Fruit fly (Drosophila melanogaster) ovary, adult (tissue): ENCODE results near the gene Rap1.

ENCODE experiments used
- CG17801 ChIP-seq: fragments of 200-800 bp; optimal IDR thresholded peaks from 2 replicates; lab custom pipeline; 2019; ENCODE audit warnings: missing biosample characterization, mild to moderate bottlenecking, missing genetic modification characterization, moderate library complexity; ENCODE audit not compliant: partially characterized antibody

Gene Rap1

DNA sequence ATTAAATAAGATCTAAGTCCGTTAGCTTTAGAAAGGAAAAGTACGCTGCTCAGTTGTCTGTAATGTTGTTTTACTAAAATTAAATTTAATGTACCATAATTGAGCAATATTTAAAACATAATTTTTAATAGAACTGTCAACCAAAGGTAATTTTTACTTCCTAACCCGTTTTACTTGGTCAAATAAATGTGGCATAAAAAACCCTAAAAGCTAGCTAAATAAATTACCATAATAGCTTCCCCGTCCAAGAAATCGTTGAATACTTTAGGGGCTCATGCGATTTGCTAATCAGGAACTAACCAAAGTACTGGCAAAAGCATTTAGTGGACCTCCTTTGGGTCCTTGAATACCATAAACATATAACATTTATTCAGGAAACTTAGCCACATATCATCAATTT lies 11.5 kb downstream of the Rap1 start:
- TF ChIP-seq CG17801 (GFP tag; lab: Kevin White, UChicago), result no peak

DNA sequence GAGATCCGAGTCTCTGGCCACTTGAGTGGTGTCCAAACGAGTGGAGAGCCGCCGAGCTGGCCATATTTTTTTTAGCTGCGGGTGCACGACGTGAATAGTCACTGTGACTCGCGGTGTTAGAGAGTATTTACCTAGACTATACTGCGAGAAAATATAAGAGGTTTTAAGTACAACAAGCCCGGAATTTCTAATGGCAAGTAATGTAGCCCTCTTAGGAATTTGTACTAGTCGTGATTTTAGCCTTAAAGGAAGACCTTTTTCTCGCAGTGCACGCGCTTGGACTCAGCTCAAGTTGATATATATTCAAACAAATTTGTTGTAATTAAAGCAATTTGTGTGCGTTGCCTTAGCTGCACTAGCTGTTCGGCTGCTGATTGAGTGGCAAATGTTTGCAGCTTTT lies 17.4 kb downstream of the Rap1 start:
- TF ChIP-seq CG17801 (GFP tag; lab: Kevin White, UChicago), result no peak

DNA sequence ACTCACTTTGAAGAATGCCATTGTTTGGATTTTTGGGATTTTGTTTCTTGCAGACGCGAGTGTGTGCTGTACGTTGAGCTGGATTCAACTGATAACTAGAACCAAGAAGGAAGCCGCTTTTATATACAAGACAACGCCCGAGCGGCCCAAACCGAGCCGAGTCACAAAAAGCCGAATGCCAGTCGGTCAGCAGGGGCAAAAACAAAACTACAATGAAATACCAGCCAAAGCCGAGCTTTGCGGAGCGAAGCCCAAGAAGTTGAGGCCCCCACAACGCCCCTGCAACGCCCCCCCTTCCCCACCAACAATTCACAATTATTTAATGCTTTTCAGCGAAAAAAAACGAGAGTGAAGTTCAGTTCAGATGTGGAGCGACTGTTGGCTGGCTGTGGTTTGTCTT lies 20.1 kb downstream of the Rap1 start, which contains the start of gene Cpr62Bc:
Gene Cpr62Bc (minus strand): TSS at position 101 of the 400 bp plus-strand sequence.
- no peak for TF ChIP-seq CG17801 (GFP tag; lab: Kevin White, UChicago)

DNA sequence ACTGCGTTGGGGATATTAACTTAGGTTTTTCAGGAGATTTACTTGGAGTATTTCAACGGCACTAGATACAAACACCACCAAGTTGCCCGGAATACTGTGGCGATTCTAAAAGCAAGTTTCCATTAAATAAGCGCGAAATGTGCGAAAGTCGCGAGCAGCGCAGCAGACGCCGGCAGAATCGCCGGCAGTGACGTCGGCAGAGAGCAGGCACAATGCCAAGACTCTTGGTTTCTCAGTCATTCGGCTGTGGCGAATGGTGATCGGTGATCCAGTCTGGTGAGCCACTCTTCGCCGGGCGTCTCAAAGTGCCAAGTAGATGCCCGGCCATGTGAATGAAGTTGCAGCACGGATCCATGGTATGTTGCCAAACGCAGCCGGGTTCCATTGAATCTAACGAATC lies 27.0 kb downstream of the Rap1 start, which contains the start of gene Cpr62Bb:
Gene Cpr62Bb (minus strand): TSS at position 101 of the 400 bp plus-strand sequence.
- no peak for TF ChIP-seq CG17801 (GFP tag; lab: Kevin White, UChicago)

DNA sequence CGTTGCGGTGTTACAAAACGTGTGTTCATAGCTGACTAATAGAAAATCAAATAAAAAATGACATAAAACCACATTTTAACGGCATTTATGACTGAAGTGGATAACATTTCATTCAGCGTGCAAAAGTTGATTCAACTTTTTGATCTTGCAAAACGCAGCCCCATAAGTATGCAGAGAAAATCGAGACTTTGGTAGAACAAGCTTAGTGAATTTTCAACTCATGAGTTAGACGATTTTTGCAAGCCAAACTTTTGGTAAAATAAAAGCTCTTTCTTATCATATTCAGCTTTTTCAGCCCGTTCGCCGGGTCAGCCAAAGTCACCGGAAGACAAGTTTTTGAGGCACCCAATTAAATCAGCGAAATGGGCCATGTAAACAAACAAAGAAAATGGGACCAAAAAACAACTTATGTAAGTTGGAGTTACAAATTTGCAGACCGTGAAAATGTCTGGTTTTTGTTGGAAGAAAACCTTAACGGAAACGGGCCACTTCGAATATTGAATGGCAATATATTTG lies 30.2 kb downstream of the Rap1 start, which contains the start of gene Cpr62Ba:
Gene Cpr62Ba (minus strand): TSS at position 31 of the 516 bp plus-strand sequence.
- TF ChIP-seq CG17801 (GFP tag; lab: Kevin White, UChicago), result no peak

dm6 chr3L:1829539-1829938 lies 32.5 kb downstream of the Rap1 start:
- no peak for TF ChIP-seq CG17801 (GFP tag; lab: Kevin White, UChicago)

- TF ChIP-seq CG17801 (GFP tag; lab: Kevin White, UChicago), result no peak
Measured at dm6 chr3L:1827809-1828371, 34.1 kb downstream of the Rap1 start.

- no peak for TF ChIP-seq CG17801 (GFP tag; lab: Kevin White, UChicago)
Measured at dm6 chr3L:1822365-1822764, 39.7 kb downstream of the Rap1 start.

DNA sequence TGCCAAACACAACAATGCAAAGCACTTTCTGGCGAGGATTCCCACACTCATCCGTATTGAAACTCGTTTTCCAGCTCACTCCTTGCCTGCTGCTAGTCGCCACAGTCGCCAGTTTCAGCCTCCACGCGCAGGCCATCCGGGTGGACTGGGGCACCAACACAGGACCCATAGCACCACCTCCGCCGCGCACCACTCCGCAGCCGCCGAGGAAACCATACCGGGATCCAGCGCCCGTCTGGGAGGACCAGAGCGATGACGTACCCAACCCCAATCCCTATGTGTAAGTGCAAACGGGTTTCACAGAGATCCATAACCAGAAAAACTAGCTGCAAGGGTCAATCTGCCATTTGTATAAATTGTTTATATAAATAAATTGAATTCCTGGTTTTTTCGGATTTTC lies 40.9 kb downstream of the Rap1 start:
- TF ChIP-seq CG17801 (GFP tag; lab: Kevin White, UChicago), result no peak

- no peak for TF ChIP-seq CG17801 (GFP tag; lab: Kevin White, UChicago)
Measured at dm6 chr3L:1818834-1819233, 43.2 kb downstream of the Rap1 start.

DNA sequence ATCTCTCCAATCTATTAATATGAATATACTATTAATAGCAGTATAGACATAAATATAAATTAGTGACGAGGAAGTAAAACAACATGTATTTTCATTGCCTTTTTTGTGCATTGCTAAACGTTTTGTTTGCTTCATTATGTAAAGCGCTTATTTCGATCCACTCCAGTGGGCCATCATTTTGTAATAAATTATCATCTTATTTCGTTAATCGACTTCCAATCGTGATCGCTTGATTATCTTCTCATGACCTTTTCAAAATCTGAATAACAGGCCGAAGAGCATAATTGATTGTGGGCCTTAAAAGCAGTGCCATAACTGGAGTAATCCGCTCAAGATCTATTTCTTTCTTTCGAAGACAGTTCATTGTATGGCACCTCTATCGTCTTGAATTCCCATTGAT lies 44.6 kb downstream of the Rap1 start:
- no peak for TF ChIP-seq CG17801 (GFP tag; lab: Kevin White, UChicago)

DNA sequence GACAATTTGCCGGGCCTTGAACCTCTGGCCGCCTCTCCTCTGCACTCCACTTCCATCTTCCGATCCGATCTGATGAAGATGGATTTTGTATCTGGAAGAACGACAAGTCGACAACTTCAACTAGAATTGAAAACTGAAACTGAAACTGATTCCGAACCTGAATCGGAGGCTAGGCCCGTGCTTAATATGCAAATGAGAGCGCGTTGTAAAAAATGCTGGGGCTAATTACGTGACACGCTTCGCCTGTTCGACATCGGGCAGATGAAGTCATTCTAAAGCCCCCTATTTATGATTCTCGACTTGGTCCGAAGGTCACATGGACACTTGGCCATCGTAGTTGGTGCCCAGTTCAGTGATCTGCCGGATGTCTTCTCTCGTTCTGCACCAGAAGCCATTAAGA lies 45.4 kb downstream of the Rap1 start:
- no peak for TF ChIP-seq CG17801 (GFP tag; lab: Kevin White, UChicago)

DNA sequence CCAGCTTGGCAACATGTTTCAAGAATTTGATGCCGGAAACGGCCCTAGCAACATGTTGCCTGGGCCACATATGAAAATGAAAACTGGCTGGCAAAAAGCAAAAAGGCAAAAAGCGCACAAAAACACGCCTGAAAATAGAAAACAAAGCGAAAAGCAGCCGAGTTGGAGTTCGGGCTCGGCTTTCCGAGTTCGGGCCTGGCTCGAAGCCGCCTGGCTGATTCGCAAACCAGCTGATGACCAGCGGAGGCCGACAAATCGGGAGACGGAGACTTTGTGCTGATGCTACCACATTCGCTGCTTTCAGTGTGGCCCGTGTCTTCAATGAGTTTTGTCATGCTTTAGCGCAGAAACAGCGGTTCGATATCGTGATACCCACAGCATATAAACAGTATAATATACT lies 51.8 kb downstream of the Rap1 start, which contains the start of gene GV1:
Gene GV1 (plus strand): TSS at position 301 of the 400 bp plus-strand sequence.
- TF ChIP-seq CG17801 (GFP tag; lab: Kevin White, UChicago), result no peak
